Fruit fly (Drosophila melanogaster) whole organism, embryonic: ENCODE measurements around the gene CG1542.

ENCODE experiments used
- BEAF-32 ChIP-seq: fragments of 200-800 bp; sonication (Bioruptor generic); optimal IDR thresholded peaks from 3 replicates; lab custom pipeline; 2017; ENCODE audit warnings: missing biosample characterization, missing genetic modification characterization, mild to moderate bottlenecking, moderate library complexity, missing genetic modification reagents
- CG10267 ChIP-seq: fragments of 200-800 bp; sonication (Bioruptor generic); optimal IDR thresholded peaks from 2 replicates; lab custom pipeline; 2018; ENCODE audit warnings: missing biosample characterization, mild to moderate bottlenecking, missing genetic modification characterization, moderate library complexity
- CG10366 ChIP-seq: fragments of 200-800 bp; sonication (Bioruptor generic); IDR thresholded peaks from 2 replicates; pipeline ENCODE4 v1.3.6; 2022; ENCODE audit warnings: missing biosample characterization, missing genetic modification characterization
- CG10959 ChIP-seq: fragments of 200-800 bp; sonication (Bioruptor generic); IDR thresholded peaks from 2 replicates; pipeline ENCODE4 v1.3.6; 2022; ENCODE audit warnings: missing biosample characterization, missing genetic modification characterization
- CG11093 ChIP-seq: fragments of 200-800 bp; sonication (Bioruptor generic); IDR thresholded peaks from 3 replicates; pipeline ENCODE4 v1.3.6; 2022; ENCODE audit warnings: missing biosample characterization, missing genetic modification characterization
- CG11398 ChIP-seq: fragments of 200-800 bp; sonication (Bioruptor generic); optimal IDR thresholded peaks from 2 replicates; lab custom pipeline; 2016; ENCODE audit warnings: missing biosample characterization, missing genetic modification characterization
- CG12219 ChIP-seq: fragments of 200-800 bp; sonication (Bioruptor generic); optimal IDR thresholded peaks from 3 replicates; lab custom pipeline; 2018; ENCODE audit warnings: missing biosample characterization, mild to moderate bottlenecking, missing genetic modification characterization
- CG12659 ChIP-seq: fragments of 200-800 bp; sonication (Bioruptor generic); optimal IDR thresholded peaks from 3 replicates; lab custom pipeline; 2017; ENCODE audit warnings: mild to moderate bottlenecking, missing biosample characterization, missing genetic modification reagents, missing genetic modification characterization
- CG13287 ChIP-seq: fragments of 200-800 bp; sonication (Bioruptor generic); IDR thresholded peaks from 2 replicates; pipeline ENCODE4 v1.3.6; 2022; ENCODE audit warnings: missing biosample characterization, missing genetic modification characterization; ENCODE audit not compliant: partially characterized antibody
- CG13775 ChIP-seq: fragments of 200-800 bp; sonication (Bioruptor generic); optimal IDR thresholded peaks from 3 replicates; lab custom pipeline; 2017; ENCODE audit warnings: missing biosample characterization, mild to moderate bottlenecking, missing genetic modification characterization
- CG14441 ChIP-seq: fragments of 200-800 bp; sonication (Bioruptor generic); IDR thresholded peaks from 2 replicates; pipeline ENCODE4 v1.3.6; 2022; ENCODE audit warnings: missing biosample characterization, missing genetic modification characterization
- CG15011 ChIP-seq: fragments of 200-800 bp; sonication (Bioruptor generic); optimal IDR thresholded peaks from 3 replicates; lab custom pipeline; 2018; ENCODE audit warnings: missing biosample characterization, mild to moderate bottlenecking, missing genetic modification characterization
- CG1529 ChIP-seq: fragments of 200-800 bp; sonication (Bioruptor generic); optimal IDR thresholded peaks from 3 replicates; lab custom pipeline; 2018; ENCODE audit warnings: missing biosample characterization, missing genetic modification characterization
- CG17385 ChIP-seq: fragments of 200-800 bp; sonication (Bioruptor generic); optimal IDR thresholded peaks from 3 replicates; lab custom pipeline; 2018; ENCODE audit warnings: missing biosample characterization, mild to moderate bottlenecking, missing genetic modification characterization
- CG18476 ChIP-seq: fragments of 200-800 bp; sonication (Bioruptor generic); optimal IDR thresholded peaks from 2 replicates; lab custom pipeline; 2016; ENCODE audit warnings: missing biosample characterization, mild to moderate bottlenecking, missing genetic modification characterization
- CG18619 ChIP-seq: fragments of 200-800 bp; sonication (Bioruptor generic); optimal IDR thresholded peaks from 3 replicates; lab custom pipeline; 2017; ENCODE audit warnings: missing biosample characterization, mild to moderate bottlenecking, missing genetic modification characterization
- CG31388 ChIP-seq: fragments of 200-800 bp; sonication (Bioruptor generic); optimal IDR thresholded peaks from 2 replicates; lab custom pipeline; 2016; ENCODE audit warnings: missing biosample characterization, missing genetic modification characterization
- CG34376 ChIP-seq: fragments of 200-800 bp; sonication (Bioruptor generic); optimal IDR thresholded peaks from 2 replicates; lab custom pipeline; 2018; ENCODE audit warnings: missing biosample characterization, mild to moderate bottlenecking, missing genetic modification characterization
- CG5180 ChIP-seq: fragments of 200-800 bp; sonication (Bioruptor generic); optimal IDR thresholded peaks from 3 replicates; lab custom pipeline; 2017; ENCODE audit warnings: missing biosample characterization, missing genetic modification characterization, mild to moderate bottlenecking, moderate library complexity, missing genetic modification reagents
- CG7928 ChIP-seq: fragments of 200-800 bp; sonication (Bioruptor generic); optimal IDR thresholded peaks from 2 replicates; lab custom pipeline; 2017; ENCODE audit warnings: missing biosample characterization, mild to moderate bottlenecking, missing genetic modification characterization
- CG8089 ChIP-seq: fragments of 200-800 bp; sonication (Bioruptor generic); optimal IDR thresholded peaks from 3 replicates; lab custom pipeline; 2016; ENCODE audit warnings: missing biosample characterization, missing genetic modification characterization
- CG8388 ChIP-seq: fragments of 200-800 bp; sonication (Bioruptor generic); optimal IDR thresholded peaks from 2 replicates; lab custom pipeline; 2019; ENCODE audit warnings: missing biosample characterization, mild to moderate bottlenecking, missing genetic modification characterization, moderate library complexity
- Gug ChIP-seq: fragments of 200-800 bp; sonication (Bioruptor generic); IDR thresholded peaks from 4 replicates; pipeline ENCODE4 v1.3.6; 2022; ENCODE audit warnings: missing biosample characterization, missing genetic modification characterization
- Hr51 ChIP-seq, 2 experiments: fragments of 200-800 bp; sonication (Bioruptor generic); optimal IDR thresholded peaks; 2 replicates in 1 of 2; 3 replicates in 1 of 2; lab custom pipeline; 2016 to 2018; ENCODE audit warnings: missing biosample characterization in 2 of 2, missing genetic modification characterization in 2 of 2, mild to moderate bottlenecking in 1 of 2, moderate library complexity in 1 of 2
- Hsf ChIP-seq: fragments of 200-800 bp; sonication (Bioruptor generic); optimal IDR thresholded peaks from 3 replicates; lab custom pipeline; 2016; ENCODE audit warnings: missing biosample characterization, missing genetic modification characterization
- Myb ChIP-seq: fragments of 200-800 bp; sonication (Bioruptor generic); optimal IDR thresholded peaks from 2 replicates; lab custom pipeline; 2016; ENCODE audit warnings: missing biosample characterization, missing genetic modification characterization
- Nf-YA ChIP-seq: fragments of 200-800 bp; sonication (Bioruptor generic); IDR thresholded peaks from 2 replicates; pipeline ENCODE4 v1.3.6; 2022; ENCODE audit warnings: missing biosample characterization, missing genetic modification characterization
- Ptx1 ChIP-seq: fragments of 200-800 bp; sonication (Bioruptor generic); IDR thresholded peaks from 2 replicates; pipeline ENCODE4 v1.3.6; 2022; ENCODE audit warnings: missing biosample characterization, missing genetic modification characterization
- Tbp ChIP-seq: fragments of >200 bp; optimal IDR thresholded peaks from 2 replicates; lab custom pipeline; 2018; ENCODE audit warnings: missing biosample characterization, missing genetic modification characterization
- amos ChIP-seq: fragments of 200-800 bp; sonication (Bioruptor generic); IDR thresholded peaks from 2 replicates; pipeline ENCODE4 v1.3.6; 2022; ENCODE audit warnings: missing biosample characterization, missing genetic modification characterization; ENCODE audit not compliant: partially characterized antibody
- ash1 ChIP-seq: fragments of 200-800 bp; sonication (Bioruptor generic); optimal IDR thresholded peaks from 2 replicates; lab custom pipeline; 2018; ENCODE audit warnings: missing biosample characterization, mild to moderate bottlenecking, missing genetic modification characterization
- az2 ChIP-seq: fragments of 200-800 bp; sonication (Bioruptor generic); optimal IDR thresholded peaks from 3 replicates; lab custom pipeline; 2016; ENCODE audit warnings: missing biosample characterization, missing genetic modification characterization
- bigmax ChIP-seq: fragments of 200-800 bp; sonication (Bioruptor generic); optimal IDR thresholded peaks from 2 replicates; lab custom pipeline; 2018; ENCODE audit warnings: missing biosample characterization, mild to moderate bottlenecking, missing genetic modification characterization
- cad ChIP-seq: fragments of >200 bp; optimal IDR thresholded peaks from 2 replicates; lab custom pipeline; 2017; ENCODE audit warnings: missing biosample characterization, missing genetic modification characterization
- chn ChIP-seq: fragments of 200-800 bp; sonication (Bioruptor generic); optimal IDR thresholded peaks from 2 replicates; lab custom pipeline; 2016; ENCODE audit warnings: missing biosample characterization, missing genetic modification characterization
- crol ChIP-seq: fragments of 200-800 bp; sonication (Bioruptor generic); IDR thresholded peaks from 2 replicates; pipeline ENCODE4 v1.3.6; 2022; ENCODE audit warnings: missing biosample characterization, missing genetic modification characterization
- da ChIP-seq: fragments of 200-800 bp; sonication (Bioruptor generic); optimal IDR thresholded peaks from 2 replicates; lab custom pipeline; 2016; ENCODE audit warnings: missing biosample characterization, missing genetic modification characterization
- dimm ChIP-seq: fragments of 200-800 bp; sonication (Bioruptor generic); IDR thresholded peaks from 2 replicates; pipeline ENCODE4 v1.3.6; 2022; ENCODE audit warnings: missing biosample characterization, missing genetic modification characterization
- dm ChIP-seq: fragments of 200-800 bp; sonication (Bioruptor generic); optimal IDR thresholded peaks from 3 replicates; lab custom pipeline; 2016; ENCODE audit warnings: missing biosample characterization, missing genetic modification characterization
- hth ChIP-seq: fragments of >200 bp; optimal IDR thresholded peaks from 2 replicates; lab custom pipeline; 2017; ENCODE audit warnings: inconsistent platforms
- lov ChIP-seq, 2 experiments: fragments of 200-800 bp in 1 of 2; fragments of >200 bp in 1 of 2; sonication (Bioruptor generic) in 1 of 2; IDR thresholded peaks in 1 of 2; optimal IDR thresholded peaks in 1 of 2; 2 replicates in 1 of 2; 3 replicates in 1 of 2; pipeline versions ENCODE4 v1.3.6 to Lab custom; 2017 to 2022; ENCODE audit warnings: missing biosample characterization in 1 of 2, missing genetic modification characterization in 1 of 2
- nmo ChIP-seq: fragments of 200-800 bp; sonication (Bioruptor generic); optimal IDR thresholded peaks from 2 replicates; lab custom pipeline; 2018; ENCODE audit warnings: missing biosample characterization, mild to moderate bottlenecking, missing genetic modification characterization, moderate library complexity
- peb ChIP-seq: fragments of 200-800 bp; sonication (Bioruptor generic); IDR thresholded peaks from 2 replicates; pipeline ENCODE4 v1.3.6; 2022; ENCODE audit warnings: missing biosample characterization, missing genetic modification characterization
- phol ChIP-seq: fragments of 200-800 bp; sonication (Bioruptor generic); optimal IDR thresholded peaks from 3 replicates; lab custom pipeline; 2018; ENCODE audit warnings: missing biosample characterization, mild to moderate bottlenecking, missing genetic modification characterization, moderate library complexity
- rib ChIP-seq: fragments of 200-800 bp; sonication (Bioruptor generic); IDR thresholded peaks from 2 replicates; pipeline ENCODE4 v1.3.6; 2022; ENCODE audit warnings: missing biosample characterization, missing genetic modification characterization
- schlank ChIP-seq: fragments of 200-800 bp; sonication (Bioruptor generic); optimal IDR thresholded peaks from 2 replicates; lab custom pipeline; 2018; ENCODE audit warnings: missing biosample characterization, mild to moderate bottlenecking, missing genetic modification characterization
- shn ChIP-seq: fragments of 200-800 bp; sonication (Bioruptor generic); optimal IDR thresholded peaks from 3 replicates; lab custom pipeline; 2016; ENCODE audit warnings: missing biosample characterization, missing genetic modification characterization
- tap ChIP-seq: fragments of 200-800 bp; optimal IDR thresholded peaks from 3 replicates; lab custom pipeline; 2019; ENCODE audit warnings: missing biosample characterization, mild to moderate bottlenecking, missing genetic modification characterization, moderate library complexity
- tgo ChIP-seq: fragments of 200-800 bp; sonication (Bioruptor generic); IDR thresholded peaks from 3 replicates; pipeline ENCODE4 v1.3.6; 2022; ENCODE audit warnings: missing biosample characterization, missing genetic modification characterization
- vfl ChIP-seq: fragments of 200-800 bp; sonication (Bioruptor generic); optimal IDR thresholded peaks from 2 replicates; lab custom pipeline; 2016; ENCODE audit warnings: missing biosample characterization, missing genetic modification characterization
- zen ChIP-seq: fragments of 200-800 bp; sonication (Bioruptor generic); optimal IDR thresholded peaks from 3 replicates; lab custom pipeline; 2018; ENCODE audit warnings: missing biosample characterization, mild to moderate bottlenecking, missing genetic modification characterization, moderate library complexity

The CG1542 gene

dm6 chr3R:31218214-31218876, 5.1 kb downstream of the CG1542 start (continued):
- no peak for TF ChIP-seq CG10366 (GFP tag; lab: Robert Waterston, UW)
- TF ChIP-seq CG10267 (tag; lab: Kevin White, UChicago), result no peak
- TF ChIP-seq CG13287 (GFP tag; lab: Robert Waterston, UW), result no peak
- no peak for TF ChIP-seq tgo (GFP tag; lab: Robert Waterston, UW)
- TF ChIP-seq CG5180 (GFP tag; lab: Kevin White, UChicago), result no peak
- no peak for TF ChIP-seq amos (GFP tag; lab: Robert Waterston, UW)
- TF ChIP-seq phol (tag; lab: Kevin White, UChicago), result no peak
- no peak for TF ChIP-seq Ptx1 (GFP tag; lab: Robert Waterston, UW)
- TF ChIP-seq CG12219 (GFP tag; lab: Kevin White, UChicago), result no peak
- TF ChIP-seq dimm (GFP tag; lab: Robert Waterston, UW), result no peak
- no peak for TF ChIP-seq schlank
- no peak for TF ChIP-seq CG12659 (GFP tag; lab: Kevin White, UChicago)
- no peak for TF ChIP-seq rib
- no peak for TF ChIP-seq tap
- no peak for TF ChIP-seq Nf-YA (GFP tag; lab: Robert Waterston, UW)
- no peak for TF ChIP-seq lov (optimal IDR thresholded peaks at IDR 0.05; lab: Kevin White, UChicago)
- TF ChIP-seq lov (GFP tag; IDR thresholded peaks at IDR 0.05; lab: Robert Waterston, UW), result no peak
- TF ChIP-seq da (GFP tag; lab: Kevin White, UChicago), result no peak
- TF ChIP-seq Myb (GFP tag; lab: Kevin White, UChicago), result no peak
- TF ChIP-seq chn (GFP tag; lab: Kevin White, UChicago), result no peak
- no peak for TF ChIP-seq CG14441 (GFP tag; lab: Robert Waterston, UW)
- peak; percentile 100 for TF ChIP-seq bigmax
- no peak for TF ChIP-seq shn (GFP tag; lab: Kevin White, UChicago)
- no peak for TF ChIP-seq CG31388 (GFP tag; lab: Kevin White, UChicago)
- TF ChIP-seq CG10959 (GFP tag; lab: Robert Waterston, UW), result no peak
- TF ChIP-seq BEAF-32 (GFP tag; lab: Kevin White, UChicago), result no peak
- no peak for TF ChIP-seq CG7928 (GFP tag; lab: Kevin White, UChicago)
- no peak for TF ChIP-seq CG1529 (GFP tag; lab: Kevin White, UChicago)
- TF ChIP-seq CG8089, result no peak
- TF ChIP-seq nmo (GFP tag; lab: Kevin White, UChicago), result peak; percentile 13
- TF ChIP-seq az2 (GFP tag; lab: Kevin White, UChicago), result no peak
- no peak for TF ChIP-seq crol (GFP tag; lab: Robert Waterston, UW)
- TF ChIP-seq CG11398 (GFP tag; lab: Kevin White, UChicago), result no peak
- TF ChIP-seq vfl (GFP tag; lab: Kevin White, UChicago), result no peak
- no peak for TF ChIP-seq CG8388 (GFP tag; lab: Kevin White, UChicago)
- no peak for TF ChIP-seq Gug (GFP tag; lab: Robert Waterston, UW)
- no peak for TF ChIP-seq ash1 (GFP tag; lab: Kevin White, UChicago)
- no peak for TF ChIP-seq CG11093
- TF ChIP-seq dm (GFP tag; lab: Kevin White, UChicago), result peak; percentile 62
- no peak for TF ChIP-seq hth (lab: Kevin White, UChicago)
- no peak for TF ChIP-seq peb
- TF ChIP-seq CG18476 (GFP tag; lab: Kevin White, UChicago), result no peak
- TF ChIP-seq Tbp (GFP tag; lab: Kevin White, UChicago), result no peak
- TF ChIP-seq Hsf (GFP tag; lab: Kevin White, UChicago), result no peak
- TF ChIP-seq Hr51 (GFP tag; optimal IDR thresholded peaks at IDR 0.05; lab: Kevin White, UChicago), result no peak
- TF ChIP-seq cad (GFP tag; lab: Kevin White, UChicago), result no peak
- no peak for TF ChIP-seq CG18619
- peak; percentile 3 for TF ChIP-seq CG34376 (GFP tag; lab: Kevin White, UChicago)
- TF ChIP-seq zen (tag; lab: Kevin White, UChicago), result no peak
- peak; percentile 47 for TF ChIP-seq CG17385 (GFP tag; lab: Kevin White, UChicago)
- no peak for TF ChIP-seq CG15011 (GFP tag; lab: Kevin White, UChicago)
- no peak for TF ChIP-seq CG13775 (GFP tag; lab: Kevin White, UChicago)
